Worm (Caenorhabditis elegans) whole organism, L1 larva: ENCODE data around the gene F58F9.9.

ENCODE experiments used
- ceh-82 ChIP-seq, 3 experiments: fragments of 150-350 bp in 1 of 3; sonication (generic microtip) in 2 of 3; optimal IDR thresholded peaks; 2 replicates each; lab custom pipeline; 2014 to 2017; ENCODE audit warnings: missing biosample characterization in 3 of 3, missing genetic modification characterization in 3 of 3
- fkh-10 ChIP-seq: sonication (generic microtip); optimal IDR thresholded peaks from 2 replicates; lab custom pipeline; 2017; ENCODE audit warnings: missing biosample characterization, missing genetic modification reagents, missing genetic modification characterization
- tbx-2 ChIP-seq: sonication (generic microtip); optimal IDR thresholded peaks from 2 replicates; lab custom pipeline; 2016; ENCODE audit warnings: missing genetic modification characterization, missing compliant biosample characterization
- zag-1 ChIP-seq: fragments of 150-350 bp; optimal IDR thresholded peaks from 2 replicates; lab custom pipeline; 2014; ENCODE audit warnings: missing biosample characterization, missing genetic modification characterization

DNA sequence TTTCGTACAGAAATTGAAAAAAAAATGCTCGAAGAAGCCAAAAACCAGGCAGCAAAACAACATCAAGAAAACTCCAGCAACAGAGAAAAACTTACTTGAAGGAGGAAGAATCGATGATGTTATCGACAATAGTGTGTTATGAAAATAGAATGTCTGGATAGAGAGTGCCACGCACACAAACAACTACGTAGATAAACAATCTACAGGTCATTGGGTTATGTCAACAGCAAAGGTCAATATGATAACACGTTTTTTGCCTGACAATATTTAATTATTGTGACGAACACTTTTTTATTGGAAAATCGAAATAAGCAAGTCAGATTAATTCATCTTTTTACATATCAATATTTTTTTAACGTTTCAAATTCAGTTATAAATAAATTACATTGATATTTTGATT lies 39.3 kb downstream of the F58F9.9 start, which contains the start of gene sams-5:
- no peak for TF ChIP-seq zag-1 (tag; lab: Kevin White, UChicago)
- no peak for TF ChIP-seq ceh-82 (tag; optimal IDR thresholded peaks at IDR 0.05; lab: Kevin White, UChicago)
- no peak for TF ChIP-seq tbx-2
- TF ChIP-seq fkh-10 (GFP tag; lab: Kevin White, UChicago) = no peak
